Fruit fly (Drosophila melanogaster) whole organism, prepupa: ENCODE results near the gene CG5250.

ENCODE experiments used
- CG10631 ChIP-seq: fragments of 200-800 bp; sonication (Bioruptor generic); optimal IDR thresholded peaks from 2 replicates; lab custom pipeline; 2016; ENCODE audit warnings: missing biosample characterization, missing genetic modification characterization
- CG7368 ChIP-seq: fragments of 200-800 bp; sonication (Bioruptor generic); optimal IDR thresholded peaks from 3 replicates; lab custom pipeline; 2016; ENCODE audit warnings: missing biosample characterization, missing genetic modification characterization
- Eip93F ChIP-seq: fragments of 200-800 bp; sonication (Bioruptor generic); optimal IDR thresholded peaks from 2 replicates; lab custom pipeline; 2016; ENCODE audit warnings: missing biosample characterization, mild to moderate bottlenecking, missing genetic modification characterization
- Hr38 ChIP-seq: sonication (Bioruptor generic); optimal IDR thresholded peaks from 2 replicates; lab custom pipeline; 2016; ENCODE audit warnings: missing biosample characterization, missing genetic modification characterization
- Lpt ChIP-seq: fragments of 200-800 bp; sonication (Bioruptor generic); optimal IDR thresholded peaks from 3 replicates; lab custom pipeline; 2016; ENCODE audit warnings: missing biosample characterization, missing genetic modification characterization
- acj6 ChIP-seq: fragments of 200-800 bp; sonication (Bioruptor generic); optimal IDR thresholded peaks from 3 replicates; lab custom pipeline; 2016; ENCODE audit warnings: missing biosample characterization, missing genetic modification characterization
- dsx ChIP-seq: fragments of 200-800 bp; optimal IDR thresholded peaks from 3 replicates; lab custom pipeline; 2019; ENCODE audit warnings: missing biosample characterization, mild to moderate bottlenecking, missing genetic modification characterization, moderate library complexity; ENCODE audit not compliant: poor library complexity, severe bottlenecking
- spab ChIP-seq: fragments of 200-800 bp; sonication (Bioruptor generic); optimal IDR thresholded peaks from 2 replicates; lab custom pipeline; 2017; ENCODE audit warnings: missing biosample characterization, mild to moderate bottlenecking, missing genetic modification characterization, missing genetic modification reagents
- vri ChIP-seq: fragments of 200-800 bp; sonication (Bioruptor generic); optimal IDR thresholded peaks from 3 replicates; lab custom pipeline; 2016; ENCODE audit warnings: missing biosample characterization, mild to moderate bottlenecking, missing genetic modification characterization

DNA sequence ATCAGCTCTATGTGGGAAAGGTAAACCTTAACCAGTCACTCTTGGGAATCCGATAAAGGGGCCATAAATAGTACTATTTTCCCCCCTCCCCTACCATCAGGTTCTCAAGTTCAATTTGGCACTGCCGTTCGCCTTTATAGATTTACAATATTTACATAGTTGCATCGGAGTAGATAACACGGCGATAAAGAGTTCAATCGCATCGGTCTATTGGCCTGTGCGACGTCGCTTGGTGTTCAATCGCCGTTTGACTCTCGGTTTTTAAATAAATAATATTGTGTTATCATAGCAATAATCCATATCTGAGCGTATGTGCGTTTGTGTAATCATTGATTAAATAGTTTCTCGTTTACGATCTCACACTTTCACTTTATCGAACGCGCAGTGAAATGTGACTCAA, 21.0 kb upstream of the CG5250 start:
- TF ChIP-seq vri (GFP tag; lab: Kevin White, UChicago) (no peak), spab (GFP tag; lab: Kevin White, UChicago) (no peak), Eip93F (GFP tag; lab: Kevin White, UChicago) (no peak), Lpt (GFP tag; lab: Kevin White, UChicago) (no peak), acj6 (GFP tag; lab: Kevin White, UChicago) (no peak), Hr38 (no peak), CG10631 (GFP tag; lab: Kevin White, UChicago) (no peak), dsx (GFP tag; lab: Kevin White, UChicago) (no peak), CG7368 (no peak)
